Worm (Caenorhabditis elegans) whole organism, L2 larva: ENCODE data around the gene T27E7.3.

Source experiments
- R02D3.7 ChIP-seq: fragments of 150-350 bp; optimal IDR thresholded peaks from 2 replicates; lab custom pipeline; 2014; ENCODE audit warnings: missing biosample characterization, missing genetic modification characterization
- Y55F3AM.14 ChIP-seq: fragments of 200-800 bp; sonication (Bioruptor generic); optimal IDR thresholded peaks from 2 replicates; lab custom pipeline; 2018; ENCODE audit warnings: mild to moderate bottlenecking, missing genetic modification characterization, missing compliant biosample characterization
- alr-1 ChIP-seq: fragments of 150-350 bp; optimal IDR thresholded peaks from 2 replicates; lab custom pipeline; 2014; ENCODE audit warnings: missing biosample characterization, missing genetic modification characterization
- aly-2 ChIP-seq: fragments of 150-350 bp; optimal IDR thresholded peaks from 2 replicates; lab custom pipeline; 2014; ENCODE audit warnings: missing biosample characterization, missing genetic modification characterization
- ama-1 ChIP-seq: fragments of 150-350 bp; optimal IDR thresholded peaks from 2 replicates; lab custom pipeline; 2018; ENCODE audit warnings: inconsistent platforms
- ceh-16 ChIP-seq: fragments of 150-350 bp; optimal IDR thresholded peaks from 2 replicates; lab custom pipeline; 2014; ENCODE audit warnings: missing biosample characterization, missing genetic modification characterization
- crh-2 ChIP-seq: sonication (generic microtip); optimal IDR thresholded peaks from 2 replicates; lab custom pipeline; 2017; ENCODE audit warnings: missing biosample characterization, missing genetic modification characterization
- egl-27 ChIP-seq: sonication (generic microtip); optimal IDR thresholded peaks from 3 replicates; lab custom pipeline; 2017; ENCODE audit warnings: missing biosample characterization, missing genetic modification reagents, missing genetic modification characterization
- elt-1 ChIP-seq: fragments of 150-350 bp; optimal IDR thresholded peaks from 2 replicates; lab custom pipeline; 2014; ENCODE audit warnings: missing biosample characterization, missing genetic modification characterization
- elt-3 ChIP-seq: sonication (generic microtip); optimal IDR thresholded peaks from 2 replicates; lab custom pipeline; 2017; ENCODE audit warnings: missing biosample characterization, missing genetic modification characterization
- gmeb-1 ChIP-seq: fragments of 150-350 bp; optimal IDR thresholded peaks from 2 replicates; lab custom pipeline; 2014; ENCODE audit warnings: missing biosample characterization, missing genetic modification characterization
- lin-13 ChIP-seq: fragments of 150-350 bp; optimal IDR thresholded peaks from 2 replicates; lab custom pipeline; 2014; ENCODE audit warnings: missing biosample characterization, missing genetic modification reagents, missing genetic modification characterization
- mdl-1 ChIP-seq, 2 experiments: fragments of 150-350 bp in 1 of 2; sonication (generic microtip) in 1 of 2; optimal IDR thresholded peaks; 2 replicates each; lab custom pipeline; 2017; ENCODE audit warnings: missing biosample characterization in 2 of 2, missing genetic modification characterization in 2 of 2
- nhr-10 ChIP-seq: sonication (generic microtip); optimal IDR thresholded peaks from 2 replicates; lab custom pipeline; 2017; ENCODE audit warnings: missing biosample characterization, missing genetic modification characterization
- nhr-11 ChIP-seq: fragments of 150-350 bp; optimal IDR thresholded peaks from 2 replicates; lab custom pipeline; 2014; ENCODE audit warnings: missing biosample characterization, missing genetic modification characterization
- nhr-12 ChIP-seq: fragments of 150-350 bp; optimal IDR thresholded peaks from 2 replicates; lab custom pipeline; 2014; ENCODE audit warnings: missing biosample characterization, missing genetic modification characterization
- nhr-129 ChIP-seq: fragments of 150-350 bp; optimal IDR thresholded peaks from 2 replicates; lab custom pipeline; 2014; ENCODE audit warnings: missing biosample characterization, missing genetic modification characterization
- nhr-21 ChIP-seq: fragments of 150-350 bp; optimal IDR thresholded peaks from 2 replicates; lab custom pipeline; 2014; ENCODE audit warnings: missing biosample characterization, missing genetic modification characterization
- nhr-237 ChIP-seq: fragments of 150-350 bp; optimal IDR thresholded peaks from 2 replicates; lab custom pipeline; 2014; ENCODE audit warnings: missing biosample characterization, missing genetic modification characterization
- nhr-25 ChIP-seq: fragments of 150-350 bp; sonication (generic microtip); optimal IDR thresholded peaks from 3 replicates; lab custom pipeline; 2014; ENCODE audit warnings: missing biosample characterization, missing genetic modification characterization
- nhr-6 ChIP-seq: fragments of 150-350 bp; optimal IDR thresholded peaks from 2 replicates; lab custom pipeline; 2014; ENCODE audit warnings: missing biosample characterization, missing genetic modification characterization
- nhr-77 ChIP-seq: fragments of 150-350 bp; optimal IDR thresholded peaks from 2 replicates; lab custom pipeline; 2014; ENCODE audit warnings: missing biosample characterization, missing genetic modification characterization
- sma-3 ChIP-seq: sonication (generic microtip); optimal IDR thresholded peaks from 2 replicates; lab custom pipeline; 2016; ENCODE audit warnings: missing genetic modification reagents, missing genetic modification characterization, missing compliant biosample characterization
- sma-9 ChIP-seq, 2 experiments: fragments of 150-350 bp in 1 of 2; sonication (generic microtip) in 1 of 2; optimal IDR thresholded peaks; 2 replicates each; lab custom pipeline; 2014 to 2016; ENCODE audit warnings: missing genetic modification characterization in 2 of 2, mild to moderate bottlenecking in 1 of 2, missing biosample characterization in 1 of 2, missing compliant biosample characterization in 1 of 2, missing genetic modification reagents in 1 of 2, moderate library complexity in 1 of 2
- snpc-4 ChIP-seq: fragments of 150-350 bp; optimal IDR thresholded peaks from 2 replicates; lab custom pipeline; 2014; ENCODE audit warnings: missing biosample characterization, missing genetic modification characterization
- unc-39 ChIP-seq: fragments of 150-350 bp; optimal IDR thresholded peaks from 2 replicates; lab custom pipeline; 2014; ENCODE audit warnings: missing biosample characterization, missing genetic modification characterization
- unc-62 ChIP-seq: fragments of 150-350 bp; optimal IDR thresholded peaks from 2 replicates; lab custom pipeline; 2014; ENCODE audit warnings: missing biosample characterization, missing genetic modification reagents, missing genetic modification characterization
- ztf-11 ChIP-seq: sonication (generic microtip); optimal IDR thresholded peaks from 2 replicates; lab custom pipeline; 2017; ENCODE audit warnings: missing biosample characterization, missing genetic modification characterization
- ztf-4 ChIP-seq: fragments of 150-350 bp; optimal IDR thresholded peaks from 2 replicates; lab custom pipeline; 2014; ENCODE audit warnings: missing biosample characterization, missing genetic modification characterization

The T27E7.3 gene

ce11 chrIV:14576471-14576870 is 47.7 kb downstream of the T27E7.3 start:
- TF ChIP-seq nhr-12 (tag; lab: Kevin White, UChicago), result no peak
- peak; percentile 23 for TF ChIP-seq gmeb-1
- no peak for TF ChIP-seq ztf-11
- no peak for TF ChIP-seq alr-1 (tag; lab: Kevin White, UChicago)
- TF ChIP-seq nhr-11 (tag; lab: Kevin White, UChicago), result no peak
- TF ChIP-seq sma-3 (GFP tag; lab: Kevin White, UChicago), result peak; percentile 32
- TF ChIP-seq ceh-16 (tag; lab: Kevin White, UChicago), result no peak
- TF ChIP-seq nhr-237 (tag; lab: Kevin White, UChicago), result no peak
- no peak for TF ChIP-seq ama-1 (lab: Kevin White, UChicago)
- TF ChIP-seq crh-2, result peak; percentile 25
- no peak for TF ChIP-seq nhr-10 (tag; lab: Kevin White, UChicago)
- TF ChIP-seq ztf-4, result no peak
- TF ChIP-seq lin-13 (GFP tag; lab: Kevin White, UChicago), result no peak
- peak; percentile 4 for TF ChIP-seq nhr-21 (tag; lab: Kevin White, UChicago)
- no peak for TF ChIP-seq egl-27
- no peak for TF ChIP-seq elt-1 (tag; lab: Kevin White, UChicago)
- TF ChIP-seq nhr-77 (tag; lab: Kevin White, UChicago), result no peak
- TF ChIP-seq elt-3 (tag; lab: Kevin White, UChicago), result no peak
- peak; percentile 28 for TF ChIP-seq snpc-4
- peak; percentile 51 for TF ChIP-seq nhr-129 (tag; lab: Kevin White, UChicago)
- TF ChIP-seq nhr-25 (tag; lab: Kevin White, UChicago), result no peak
- TF ChIP-seq unc-39, result no peak
- no peak for TF ChIP-seq mdl-1 (tag; optimal IDR thresholded peaks at IDR 0.05; lab: Kevin White, UChicago)
- TF ChIP-seq, all 48 proteins: peak for 6

- TF ChIP-seq Y55F3AM.14 (GFP tag; lab: Kevin White, UChicago), result no peak
- TF ChIP-seq nhr-25 (tag; lab: Kevin White, UChicago), result no peak
- TF ChIP-seq sma-9 (GFP tag; optimal IDR thresholded peaks at IDR 0.05; lab: Kevin White, UChicago), result no peak
- no peak for TF ChIP-seq sma-9 (tag; optimal IDR thresholded peaks at IDR 0.05; lab: Kevin White, UChicago)
- TF ChIP-seq nhr-6, result no peak
- TF ChIP-seq unc-62 (GFP tag; lab: Kevin White, UChicago), result no peak
- no peak for TF ChIP-seq nhr-10 (tag; lab: Kevin White, UChicago)
- TF ChIP-seq unc-39, result no peak
- TF ChIP-seq R02D3.7 (tag; lab: Kevin White, UChicago), result no peak
- no peak for TF ChIP-seq nhr-12 (tag; lab: Kevin White, UChicago)
- no peak for TF ChIP-seq lin-13 (GFP tag; lab: Kevin White, UChicago)
- no peak for TF ChIP-seq aly-2 (tag; lab: Kevin White, UChicago)
Observed at ce11 chrIV:14578650-14579193, 49.9 kb downstream of the T27E7.3 start, which contains the start of gene Y57G11B.8. Gene Y57G11B.8, minus strand, starts transcription at chrIV:14578700.
